Worm (Caenorhabditis elegans): Measurements from ENCODE around the gene rcq-5.
A peak's percentile ranks its signal among the peaks of the same experiment; 100 is the strongest.

The rcq-5 gene

ce11 chrIII:4083429-4083828 is 25.7 kb upstream of the rcq-5 start:
- TF ChIP-seq ztf-28 (GFP tag; IDR thresholded peaks at IDR 0.05), result no peak
- peak; percentile 31 for TF ChIP-seq him-1 (tag; optimal IDR thresholded peaks at IDR 0.05)

ce11 chrIII:4070239-4070638 is 12.5 kb upstream of the rcq-5 start:
- no peak for TF ChIP-seq F22D6.2 (tag; optimal IDR thresholded peaks at IDR 0.05)
- TF ChIP-seq ztf-22 (GFP tag; optimal IDR thresholded peaks at IDR 0.05), result no peak
- no peak for TF ChIP-seq hlh-12 (tag; optimal IDR thresholded peaks at IDR 0.05)
- TF ChIP-seq ceh-27 (GFP tag; optimal IDR thresholded peaks at IDR 0.05), result no peak
- TF ChIP-seq egl-44 (GFP tag; IDR thresholded peaks at IDR 0.05), result no peak
- 0 out of 2 replicates have a peak, but pooled peaks have one; percentile 25 for TF ChIP-seq zfh-2 (GFP tag; conservative IDR thresholded peaks at IDR 0.05)
- no peak for TF ChIP-seq rec-8 (tag; optimal IDR thresholded peaks at IDR 0.05)
- TF ChIP-seq ztf-25 (GFP tag; IDR thresholded peaks at IDR 0.05), result no peak

DNA sequence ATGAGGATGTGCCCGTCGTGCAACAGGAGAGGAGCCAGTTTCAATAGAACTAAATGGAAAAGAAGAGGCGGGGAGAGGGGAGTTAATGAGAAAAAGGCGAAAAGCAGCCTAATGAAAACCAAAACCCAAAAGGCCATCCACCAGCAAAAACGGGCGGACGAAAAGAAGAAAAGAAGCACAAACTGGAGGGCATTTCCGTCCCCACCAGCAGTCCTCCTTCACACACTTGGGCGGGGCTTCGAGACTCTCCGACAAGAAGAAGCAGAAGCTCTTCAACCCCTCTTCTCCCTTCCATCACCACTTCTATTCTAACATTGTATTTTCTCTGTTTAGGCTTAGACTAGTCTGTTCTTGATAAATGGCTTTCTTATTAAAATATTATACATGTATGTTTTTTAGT is 10.3 kb upstream of the rcq-5 start:
- TF ChIP-seq somi-1 (GFP tag; optimal IDR thresholded peaks at IDR 0.05) (no peak), nhr-80 (tag; optimal IDR thresholded peaks at IDR 0.05) (no peak), nfya-2 (GFP tag; IDR thresholded peaks at IDR 0.05) (no peak), lin-54 (GFP tag; optimal IDR thresholded peaks at IDR 0.05) (no peak), F57C9.4 (tag; optimal IDR thresholded peaks at IDR 0.05) (no peak), F33H1.4 (GFP tag; IDR thresholded peaks at IDR 0.05) (no peak), zfh-2 (GFP tag; conservative IDR thresholded peaks at IDR 0.05) (peak; percentile 52), sptf-2 (GFP tag; optimal IDR thresholded peaks at IDR 0.05) (no peak), mcd-1 (GFP tag; IDR thresholded peaks at IDR 0.05) (0 out of 2 replicates have a peak, but pooled peaks have one; percentile 10), F37B4.10 (GFP tag; IDR thresholded peaks at IDR 0.05) (no peak), gei-17 (GFP tag; optimal IDR thresholded peaks at IDR 0.05) (no peak), fkh-3 (tag; optimal IDR thresholded peaks at IDR 0.05) (no peak), B0035.1 (tag; optimal IDR thresholded peaks at IDR 0.05) (no peak)

DNA sequence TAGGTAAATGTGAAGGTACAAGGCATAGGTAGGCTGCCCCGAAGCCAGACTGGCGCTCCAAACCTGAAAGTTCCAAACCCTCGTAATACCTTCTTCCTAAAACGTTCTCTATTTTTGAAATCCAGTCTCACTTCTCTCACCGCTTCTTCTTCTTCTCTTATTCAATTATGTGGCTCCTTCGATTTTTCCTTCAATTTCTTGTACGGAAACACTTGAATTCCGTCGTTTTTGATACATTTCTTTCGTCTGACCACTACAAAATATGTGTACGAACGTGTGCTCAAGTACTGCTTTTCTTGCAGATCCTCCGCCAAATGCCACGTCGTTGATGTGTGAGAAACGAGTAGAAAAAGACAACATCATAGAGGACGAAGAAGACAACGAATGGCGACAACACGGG is 8.6 kb upstream of the rcq-5 start, which contains the start of gene unc-79:
unc-79 (plus strand) TSS at position 301 of the 400 bp plus-strand sequence.
- TF ChIP-seq T26A5.8 (tag; optimal IDR thresholded peaks at IDR 0.05) (no peak), F39B2.1 (GFP tag; IDR thresholded peaks at IDR 0.05) (no peak), F23B12.7 (tag; optimal IDR thresholded peaks at IDR 0.05; ENCODE audit: insufficient read depth) (no peak), K11D2.4 (GFP tag; IDR thresholded peaks at IDR 0.05) (no peak)

DNA sequence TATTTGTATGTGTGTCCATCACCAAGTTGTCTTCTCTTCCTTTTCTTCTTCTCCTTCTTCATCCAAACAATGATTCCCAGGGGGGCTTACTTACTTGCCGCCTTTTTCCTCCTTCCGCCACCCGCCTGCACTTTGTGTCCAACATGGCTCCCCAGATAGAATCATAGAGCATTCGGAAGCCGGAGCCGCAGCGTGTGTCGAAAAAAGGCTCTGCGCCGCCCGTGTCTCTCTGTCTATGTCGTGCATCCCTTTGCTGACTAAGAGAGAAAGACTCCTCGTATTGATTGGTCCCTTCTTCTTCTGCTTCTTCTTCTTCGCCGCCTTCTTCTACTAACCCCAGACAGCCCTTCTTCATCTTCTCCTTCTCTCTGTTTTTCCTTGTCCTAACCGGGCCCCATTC is 5.9 kb upstream of the rcq-5 start:
- TF ChIP-seq mes-4 (tag; optimal IDR thresholded peaks at IDR 0.05), result no peak
- no peak for TF ChIP-seq chd-7 (tag; optimal IDR thresholded peaks at IDR 0.05)
- TF ChIP-seq attf-5 (GFP tag; optimal IDR thresholded peaks at IDR 0.05), result peak; percentile 13
- 0 out of 2 replicates have a peak, but pooled peaks have one; percentile 16 for TF ChIP-seq attf-3 (GFP tag; conservative IDR thresholded peaks at IDR 0.05)
- TF ChIP-seq egl-44 (GFP tag; IDR thresholded peaks at IDR 0.05), result no peak
- no peak for TF ChIP-seq F49E8.2 (tag; optimal IDR thresholded peaks at IDR 0.05; ENCODE audit: insufficient read depth)
- peak; percentile 33 for TF ChIP-seq K12H6.12 (tag; optimal IDR thresholded peaks at IDR 0.05)
- no peak for TF ChIP-seq ztf-22 (GFP tag; optimal IDR thresholded peaks at IDR 0.05)
- 0 out of 2 replicates have a peak, but pooled peaks have one; percentile 38 for TF ChIP-seq mcd-1 (GFP tag; IDR thresholded peaks at IDR 0.05)
- TF ChIP-seq unc-130 (GFP tag; optimal IDR thresholded peaks at IDR 0.05), result no peak
- peak; percentile 94 for TF ChIP-seq zfh-2 (GFP tag; conservative IDR thresholded peaks at IDR 0.05)
- no peak for TF ChIP-seq cebp-1 (GFP tag; IDR thresholded peaks at IDR 0.05)
- TF ChIP-seq cebp-1 (tag; optimal IDR thresholded peaks at IDR 0.05), result peak; percentile 38
- TF ChIP-seq ztf-18 (tag; optimal IDR thresholded peaks at IDR 0.05), result peak; percentile 1
- TF ChIP-seq ztf-3 (GFP tag; optimal IDR thresholded peaks at IDR 0.05), result no peak
- TF ChIP-seq athp-1 (tag; optimal IDR thresholded peaks at IDR 0.05), result no peak
- 0 out of 2 replicates have a peak, but pooled peaks have one; percentile 34 for TF ChIP-seq ztf-25 (GFP tag; IDR thresholded peaks at IDR 0.05)
